Fruit fly (Drosophila melanogaster) whole organism, wandering third instar larva: ENCODE results near the gene DIP-beta.

Experiments used
- Hnf4 ChIP-seq: fragments of 200-800 bp; sonication (Bioruptor generic); optimal IDR thresholded peaks from 2 replicates; lab custom pipeline; 2016; ENCODE audit warnings: missing biosample characterization, mild to moderate bottlenecking, missing genetic modification characterization
- Hr78 ChIP-seq: fragments of >200 bp; optimal IDR thresholded peaks from 2 replicates; lab custom pipeline; 2017; ENCODE audit warnings: missing biosample characterization, missing genetic modification characterization
- N ChIP-seq: fragments of >200 bp; optimal IDR thresholded peaks from 2 replicates; lab custom pipeline; 2018; ENCODE audit warnings: missing biosample characterization, missing external identifiers, missing genetic modification characterization
- OdsH ChIP-seq: fragments of 200-800 bp; sonication (Bioruptor generic); optimal IDR thresholded peaks from 2 replicates; lab custom pipeline; 2016; ENCODE audit warnings: missing biosample characterization, mild to moderate bottlenecking, missing genetic modification characterization
- dl ChIP-seq, 2 experiments: fragments of 175-275, 200-275 bp in 1 of 2; fragments of 200-275 bp in 1 of 2; sonication (Bioruptor generic); optimal IDR thresholded peaks; lab custom pipeline; 2018; ENCODE audit warnings: mild to moderate bottlenecking in 2 of 2, missing biosample characterization in 2 of 2, missing genetic modification characterization in 2 of 2, moderate library complexity in 2 of 2; ENCODE audit not compliant: partially characterized antibody in 2 of 2, insufficient read depth in 1 of 2
- fru ChIP-seq: fragments of 200-800 bp; sonication (Bioruptor generic); optimal IDR thresholded peaks from 3 replicates; lab custom pipeline; 2016; ENCODE audit warnings: missing biosample characterization, mild to moderate bottlenecking, missing genetic modification characterization
- pan ChIP-seq: fragments of >200 bp; optimal IDR thresholded peaks from 2 replicates; lab custom pipeline; 2017
- psq ChIP-seq: fragments of 200-800 bp; sonication (Bioruptor generic); optimal IDR thresholded peaks from 3 replicates; lab custom pipeline; 2017; ENCODE audit warnings: missing biosample characterization, mild to moderate bottlenecking, missing genetic modification characterization, moderate library complexity
- usp ChIP-seq: fragments of >200 bp; optimal IDR thresholded peaks from 2 replicates; lab custom pipeline; 2017; ENCODE audit warnings: missing biosample characterization, missing genetic modification characterization
- woc ChIP-seq: sonication (Bioruptor generic); optimal IDR thresholded peaks from 2 replicates; lab custom pipeline; 2016; ENCODE audit warnings: missing biosample characterization, mild to moderate bottlenecking, missing genetic modification characterization

DNA sequence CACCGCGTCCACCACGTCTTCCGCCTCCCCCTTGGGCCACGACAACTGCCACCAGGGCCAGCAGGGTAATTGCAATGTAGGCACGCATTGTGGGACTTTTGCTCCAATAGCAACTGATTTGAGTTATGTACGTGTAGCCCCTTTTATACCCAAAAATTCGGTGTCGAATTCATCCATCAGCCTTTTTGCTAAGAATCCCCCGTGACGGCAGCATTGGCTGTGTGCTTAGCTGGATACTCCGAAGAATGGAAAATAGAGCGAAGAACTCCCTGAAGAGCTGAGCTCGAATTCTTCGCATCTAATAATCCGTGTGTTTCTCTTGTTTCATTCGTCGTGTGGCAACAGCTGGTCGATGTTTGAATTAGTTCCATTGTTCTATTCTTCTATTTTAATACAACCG lies 28.4 kb downstream of the DIP-beta start, which contains the start of gene CG10918:
- TF ChIP-seq psq (no peak), fru (GFP tag; lab: Kevin White, UChicago) (no peak), Hr78 (GFP tag; lab: Kevin White, UChicago) (no peak), woc (GFP tag; lab: Kevin White, UChicago) (no peak), OdsH (GFP tag; lab: Kevin White, UChicago) (no peak), Hnf4 (GFP tag; lab: Kevin White, UChicago) (no peak), dl (GFP tag; optimal IDR thresholded peaks at IDR 0.05; lab: Kevin White, UChicago; ENCODE audit: insufficient read depth in 1 of 2, partially characterized antibody in 2 of 2) (no peak), usp (GFP tag; lab: Kevin White, UChicago) (no peak), pan (lab: Kevin White, UChicago) (no peak), N (GFP tag; lab: Kevin White, UChicago) (no peak)
